Worm (Caenorhabditis elegans) whole organism, young adult: ENCODE measurements around the gene lurp-2.

ENCODE experiments used
- B0035.1 ChIP-seq: sonication (generic microtip); optimal IDR thresholded peaks from 2 replicates; lab custom pipeline; 2016; ENCODE audit warnings: missing genetic modification characterization, mild to moderate bottlenecking, missing compliant biosample characterization, missing genotype, missing genetic modification reagents
- C17E4.6 ChIP-seq: fragments of 200-800 bp; sonication (Bioruptor generic); IDR thresholded peaks from 2 replicates; pipeline ENCODE4 v1.3.6; 2022; ENCODE audit warnings: missing genetic modification reagents, missing genetic modification characterization, missing compliant biosample characterization
- F22D6.2 ChIP-seq: sonication (generic microtip); optimal IDR thresholded peaks from 2 replicates; lab custom pipeline; 2016; ENCODE audit warnings: mild to moderate bottlenecking, missing genetic modification characterization, missing compliant biosample characterization
- F37B4.10 ChIP-seq: fragments of 200-800 bp; sonication (Bioruptor generic); IDR thresholded peaks from 2 replicates; pipeline ENCODE4 v1.3.6; 2022; ENCODE audit warnings: missing genetic modification characterization, missing compliant biosample characterization
- F39B2.1 ChIP-seq: fragments of 200-800 bp; sonication (Bioruptor generic); IDR thresholded peaks from 2 replicates; pipeline ENCODE4 v1.3.6; 2022; ENCODE audit warnings: missing genetic modification reagents, missing genetic modification characterization, missing compliant biosample characterization
- F52B5.7 ChIP-seq: sonication (generic microtip); optimal IDR thresholded peaks from 2 replicates; lab custom pipeline; 2016; ENCODE audit warnings: mild to moderate bottlenecking, missing genetic modification characterization, missing compliant biosample characterization
- Y53F4B.3 ChIP-seq: fragments of 200-800 bp; sonication (Bioruptor generic); IDR thresholded peaks from 2 replicates; pipeline ENCODE4 v1.3.6; 2022; ENCODE audit warnings: missing genetic modification reagents, missing genetic modification characterization, missing compliant biosample characterization
- Y95B8A.8 ChIP-seq: fragments of 200-800 bp; sonication (Bioruptor generic); IDR thresholded peaks from 2 replicates; pipeline ENCODE4 v1.3.6; 2022; ENCODE audit warnings: missing genetic modification reagents, missing genetic modification characterization, missing compliant biosample characterization
- ZK185.1 ChIP-seq: sonication (generic microtip); optimal IDR thresholded peaks from 2 replicates; lab custom pipeline; 2016; ENCODE audit warnings: mild to moderate bottlenecking, missing genetic modification characterization, missing compliant biosample characterization; ENCODE audit not compliant: poor library complexity, severe bottlenecking
- akir-1 ChIP-seq: fragments of 200-800 bp; sonication (Bioruptor generic); optimal IDR thresholded peaks from 2 replicates; lab custom pipeline; 2018; ENCODE audit warnings: mild to moderate bottlenecking, missing genetic modification characterization, moderate library complexity, missing compliant biosample characterization
- atf-7 ChIP-seq: sonication (generic microtip); optimal IDR thresholded peaks from 2 replicates; lab custom pipeline; 2017; ENCODE audit warnings: mild to moderate bottlenecking, missing genetic modification characterization, missing compliant biosample characterization
- attf-3 ChIP-seq: fragments of 200-800 bp; sonication (Bioruptor generic); conservative IDR thresholded peaks from 2 replicates; pipeline ENCODE4 v1.3.6; 2022; ENCODE audit warnings: missing genetic modification reagents, missing genetic modification characterization, missing compliant biosample characterization
- attf-5 ChIP-seq: fragments of 200-800 bp; sonication (Bioruptor generic); optimal IDR thresholded peaks from 2 replicates; lab custom pipeline; 2018; ENCODE audit warnings: mild to moderate bottlenecking, missing genetic modification characterization, missing compliant biosample characterization
- attf-6 ChIP-seq: fragments of 200-800 bp; sonication (Bioruptor generic); IDR thresholded peaks from 2 replicates; pipeline ENCODE4 v1.3.6; 2022; ENCODE audit warnings: missing genetic modification reagents, missing genetic modification characterization, missing compliant biosample characterization
- bed-1 ChIP-seq: fragments of 200-800 bp; sonication (Bioruptor generic); IDR thresholded peaks from 2 replicates; pipeline ENCODE4 v1.3.6; 2022; ENCODE audit warnings: missing genetic modification reagents, missing genetic modification characterization, missing compliant biosample characterization
- cebp-1 ChIP-seq, 2 experiments: fragments of 200-800 bp in 1 of 2; sonication (Bioruptor generic) in 1 of 2; sonication (generic microtip) in 1 of 2; IDR thresholded peaks in 1 of 2; optimal IDR thresholded peaks in 1 of 2; 2 replicates each; pipeline versions ENCODE4 v1.3.6 to Lab custom; 2017 to 2022; ENCODE audit warnings: missing compliant biosample characterization in 2 of 2, missing genetic modification characterization in 2 of 2, mild to moderate bottlenecking in 1 of 2, missing genetic modification reagents in 1 of 2, moderate library complexity in 1 of 2
- ceh-27 ChIP-seq: fragments of 200-800 bp; sonication (Bioruptor generic); optimal IDR thresholded peaks from 2 replicates; lab custom pipeline; 2018; ENCODE audit warnings: mild to moderate bottlenecking, missing genetic modification characterization, moderate library complexity, missing compliant biosample characterization
- ceh-91 ChIP-seq: fragments of 200-800 bp; sonication (Bioruptor generic); IDR thresholded peaks from 2 replicates; pipeline ENCODE4 v1.3.6; 2022; ENCODE audit warnings: missing genetic modification reagents, missing genetic modification characterization, missing compliant biosample characterization
- dox-1 ChIP-seq: fragments of 200-800 bp; sonication (Bioruptor generic); IDR thresholded peaks from 2 replicates; pipeline ENCODE4 v1.3.6; 2022; ENCODE audit warnings: missing genetic modification reagents, missing genetic modification characterization, missing compliant biosample characterization
- egl-18 ChIP-seq: fragments of 200-800 bp; sonication (Bioruptor generic); IDR thresholded peaks from 2 replicates; pipeline ENCODE4 v1.3.6; 2022; ENCODE audit warnings: missing genetic modification reagents, missing genetic modification characterization, missing compliant biosample characterization
- egl-44 ChIP-seq: fragments of 200-800 bp; sonication (Bioruptor generic); IDR thresholded peaks from 2 replicates; pipeline ENCODE4 v1.3.6; 2022; ENCODE audit warnings: missing genetic modification reagents, missing genetic modification characterization, missing compliant biosample characterization
- him-1 ChIP-seq: sonication (generic microtip); optimal IDR thresholded peaks from 2 replicates; lab custom pipeline; 2016; ENCODE audit warnings: missing genotype, missing genetic modification reagents, missing genetic modification characterization, missing compliant biosample characterization
- hmg-1.2 ChIP-seq: fragments of 200-800 bp; sonication (Bioruptor generic); IDR thresholded peaks from 2 replicates; pipeline ENCODE4 v1.3.6; 2022; ENCODE audit warnings: missing genetic modification reagents, missing genetic modification characterization, missing compliant biosample characterization
- let-607 ChIP-seq, 2 experiments: fragments of 200-800 bp in 1 of 2; sonication (Bioruptor generic) in 1 of 2; sonication (generic microtip) in 1 of 2; optimal IDR thresholded peaks; 2 replicates each; lab custom pipeline; 2016 to 2018; ENCODE audit warnings: mild to moderate bottlenecking in 2 of 2, missing compliant biosample characterization in 2 of 2, missing genetic modification characterization in 2 of 2, moderate library complexity in 2 of 2, missing genotype in 1 of 2
- lin-26 ChIP-seq: fragments of 200-800 bp; sonication (Bioruptor generic); IDR thresholded peaks from 2 replicates; pipeline ENCODE4 v1.3.6; 2022; ENCODE audit warnings: missing genetic modification reagents, missing genetic modification characterization, missing compliant biosample characterization
- lin-35 ChIP-seq, 3 experiments: fragments of 150-350 bp in 2 of 3; sonication (generic microtip) in 1 of 3; optimal IDR thresholded peaks; 2 replicates each; lab custom pipeline; 2014 to 2018; ENCODE audit warnings: missing biosample characterization in 3 of 3, missing genetic modification characterization in 3 of 3, missing genetic modification reagents in 3 of 3
- lsl-1 ChIP-seq: fragments of 200-800 bp; sonication (Bioruptor generic); optimal IDR thresholded peaks from 2 replicates; lab custom pipeline; 2018; ENCODE audit warnings: mild to moderate bottlenecking, missing genetic modification characterization, moderate library complexity, missing compliant biosample characterization
- madf-10 ChIP-seq: sonication (generic microtip); optimal IDR thresholded peaks from 2 replicates; lab custom pipeline; 2016; ENCODE audit warnings: mild to moderate bottlenecking, missing genetic modification characterization, missing compliant biosample characterization
- mcd-1 ChIP-seq: fragments of 200-800 bp; sonication (Bioruptor generic); IDR thresholded peaks from 2 replicates; pipeline ENCODE4 v1.3.6; 2022; ENCODE audit warnings: missing genetic modification reagents, missing genetic modification characterization, missing compliant biosample characterization
- mes-4 ChIP-seq: sonication (generic microtip); optimal IDR thresholded peaks from 2 replicates; lab custom pipeline; 2016; ENCODE audit warnings: missing genotype, missing genetic modification characterization, missing compliant biosample characterization
- nfya-2 ChIP-seq: fragments of 200-800 bp; sonication (Bioruptor generic); IDR thresholded peaks from 2 replicates; pipeline ENCODE4 v1.3.6; 2022; ENCODE audit warnings: missing genetic modification reagents, missing genetic modification characterization, missing compliant biosample characterization
- nfyb-1 ChIP-seq: fragments of 200-800 bp; sonication (Bioruptor generic); IDR thresholded peaks from 2 replicates; pipeline ENCODE4 v1.3.6; 2022; ENCODE audit warnings: missing genetic modification reagents, missing genetic modification characterization, missing compliant biosample characterization
- nhr-27 ChIP-seq: fragments of 200-800 bp; sonication (Bioruptor generic); optimal IDR thresholded peaks from 2 replicates; lab custom pipeline; 2018; ENCODE audit warnings: mild to moderate bottlenecking, missing genetic modification characterization, moderate library complexity, missing compliant biosample characterization
- nhr-80 ChIP-seq: sonication (generic microtip); optimal IDR thresholded peaks from 2 replicates; lab custom pipeline; 2016; ENCODE audit warnings: missing genetic modification characterization, missing compliant biosample characterization
- nhr-90 ChIP-seq: sonication (generic microtip); optimal IDR thresholded peaks from 2 replicates; lab custom pipeline; 2016; ENCODE audit warnings: missing genotype, mild to moderate bottlenecking, missing genetic modification characterization, missing compliant biosample characterization
- pha-4 ChIP-seq: fragments of 150-350 bp; sonication (generic microtip); optimal IDR thresholded peaks from 2 replicates; lab custom pipeline; 2014; ENCODE audit warnings: missing biosample characterization, missing genetic modification reagents, missing genetic modification characterization
- rcor-1 ChIP-seq: fragments of 200-800 bp; sonication (Bioruptor generic); IDR thresholded peaks from 2 replicates; pipeline ENCODE4 v1.3.6; 2022; ENCODE audit warnings: missing genetic modification reagents, missing genetic modification characterization, missing compliant biosample characterization
- sdz-38 ChIP-seq: sonication (generic microtip); optimal IDR thresholded peaks from 2 replicates; lab custom pipeline; 2016; ENCODE audit warnings: missing genotype, missing genetic modification characterization, missing compliant biosample characterization
- snpc-4 ChIP-seq, 5 experiments: fragments of 150-350 bp in 1 of 5; sonication (generic microtip) in 4 of 5; optimal IDR thresholded peaks; 2 replicates each; lab custom pipeline; 2014 to 2018; ENCODE audit warnings: missing genetic modification characterization in 5 of 5, missing biosample characterization in 3 of 5, antibody characterized with exemption in 2 of 5, mild to moderate bottlenecking in 2 of 5, missing compliant biosample characterization in 2 of 5, missing genotype in 2 of 5, moderate library complexity in 2 of 5, missing genetic modification reagents in 1 of 5
- tbx-9 ChIP-seq: sonication (generic microtip); optimal IDR thresholded peaks from 2 replicates; lab custom pipeline; 2016; ENCODE audit warnings: borderline replicate concordance, missing genetic modification characterization, inconsistent platforms, missing compliant biosample characterization
- unc-62 ChIP-seq: fragments of 150-350 bp; optimal IDR thresholded peaks from 2 replicates; lab custom pipeline; 2014; ENCODE audit warnings: missing biosample characterization, missing genetic modification reagents, missing genetic modification characterization
- zim-3 ChIP-seq: sonication (generic microtip); optimal IDR thresholded peaks from 2 replicates; lab custom pipeline; 2017; ENCODE audit warnings: mild to moderate bottlenecking, missing genetic modification characterization, moderate library complexity, missing compliant biosample characterization
- ztf-18 ChIP-seq: sonication (generic microtip); optimal IDR thresholded peaks from 2 replicates; lab custom pipeline; 2016; ENCODE audit warnings: missing genotype, mild to moderate bottlenecking, missing genetic modification characterization, missing compliant biosample characterization
- ztf-28 ChIP-seq: fragments of 200-800 bp; sonication (Bioruptor generic); IDR thresholded peaks from 2 replicates; pipeline ENCODE4 v1.3.6; 2022; ENCODE audit warnings: missing genetic modification reagents, missing genetic modification characterization, missing compliant biosample characterization
- ztf-6 ChIP-seq: fragments of 200-800 bp; sonication (Bioruptor generic); IDR thresholded peaks from 2 replicates; pipeline ENCODE4 v1.3.6; 2022; ENCODE audit warnings: missing genetic modification reagents, missing genetic modification characterization, missing compliant biosample characterization

Gene lurp-2

ce11 chrV:13457858-13458257, 4.4 kb downstream of the lurp-2 start, which contains the start of gene F25H9.2:
Gene F25H9.2, plus strand, starts transcription at chrV:13458083.
- TF ChIP-seq ztf-6, result no peak
- no peak for TF ChIP-seq akir-1 (GFP tag; lab: Kevin White, UChicago)
- no peak for TF ChIP-seq C17E4.6 (GFP tag; lab: Robert Waterston, UW)
- TF ChIP-seq lsl-1 (GFP tag; lab: Kevin White, UChicago), result no peak
- TF ChIP-seq ztf-28 (GFP tag; lab: Robert Waterston, UW), result no peak
- no peak for TF ChIP-seq nfya-2 (GFP tag; lab: Robert Waterston, UW)
- no peak for TF ChIP-seq attf-5 (GFP tag; lab: Kevin White, UChicago)

ce11 chrV:13459323-13459722, 5.9 kb downstream of the lurp-2 start, which contains the start of gene bath-39:
Gene bath-39, plus strand, starts transcription at chrV:13459459.
- TF ChIP-seq egl-18 (GFP tag; lab: Robert Waterston, UW) (no peak), lin-35 (GFP tag; optimal IDR thresholded peaks at IDR 0.05; lab: Kevin White, UChicago) (no peak), bed-1 (GFP tag; lab: Robert Waterston, UW) (no peak), B0035.1 (tag; lab: Kevin White, UChicago) (no peak), F52B5.7 (tag; lab: Kevin White, UChicago) (no peak), tbx-9 (no peak), ztf-18 (no peak), Y95B8A.8 (GFP tag; lab: Robert Waterston, UW) (no peak), sdz-38 (no peak), ceh-27 (no peak), nhr-27 (tag; lab: Kevin White, UChicago) (no peak), nfyb-1 (GFP tag; lab: Robert Waterston, UW) (no peak), madf-10 (tag; lab: Kevin White, UChicago) (no peak), mcd-1 (no peak), mes-4 (tag; lab: Kevin White, UChicago) (no peak), lin-26 (GFP tag; lab: Robert Waterston, UW) (no peak), Y53F4B.3 (no peak), F37B4.10 (GFP tag; lab: Robert Waterston, UW) (no peak), F22D6.2 (no peak)

ce11 chrV:13462974-13463373, 9.5 kb downstream of the lurp-2 start, which contains the start of gene frm-10:
Gene frm-10, plus strand, starts transcription at chrV:13463207.
- peak; percentile 99 for TF ChIP-seq cebp-1 (GFP tag; IDR thresholded peaks at IDR 0.05; lab: Robert Waterston, UW)
- peak; percentile 100 for TF ChIP-seq cebp-1 (tag; optimal IDR thresholded peaks at IDR 0.05; lab: Kevin White, UChicago)
- peak; percentile 39 for TF ChIP-seq ztf-18
- TF ChIP-seq F39B2.1 (GFP tag; lab: Robert Waterston, UW), result no peak
- peak; percentile 94 for TF ChIP-seq nhr-80 (tag; lab: Kevin White, UChicago)
- TF ChIP-seq madf-10 (tag; lab: Kevin White, UChicago), result peak; percentile 74
- no peak for TF ChIP-seq him-1 (tag; lab: Kevin White, UChicago)
- peak; percentile 93 for TF ChIP-seq hmg-1.2 (GFP tag; lab: Robert Waterston, UW)
- no peak for TF ChIP-seq zim-3 (tag; lab: Kevin White, UChicago)
- TF ChIP-seq nhr-90 (tag; lab: Kevin White, UChicago), result peak; percentile 45
- TF ChIP-seq atf-7, result peak; percentile 84
- peak; percentile 54 for TF ChIP-seq unc-62 (GFP tag; lab: Kevin White, UChicago)
- peak; percentile 68; the same call in 1 of the 2 replicates for TF ChIP-seq egl-44 (GFP tag; lab: Robert Waterston, UW)
- no peak for TF ChIP-seq ceh-91 (GFP tag; lab: Robert Waterston, UW)
- TF ChIP-seq snpc-4 (GFP tag; optimal IDR thresholded peaks at IDR 0.05; lab: Kevin White, UChicago), result no peak
- TF ChIP-seq snpc-4 (tag; optimal IDR thresholded peaks at IDR 0.05; lab: Kevin White, UChicago), result peak in 2 of 4 experiments; percentile 45 to 59
- TF ChIP-seq rcor-1 (GFP tag; lab: Robert Waterston, UW), result 0 out of 2 replicates have a peak, but pooled peaks have one; percentile 36
- peak; percentile 40 to 79 for TF ChIP-seq let-607 (tag; optimal IDR thresholded peaks at IDR 0.05; lab: Kevin White, UChicago)
- TF ChIP-seq pha-4, result peak; percentile 34
- TF ChIP-seq dox-1 (GFP tag; lab: Robert Waterston, UW), result peak; percentile 84; the same call in 1 of the 2 replicates
- peak; percentile 54 for TF ChIP-seq ZK185.1
- TF ChIP-seq attf-3 (GFP tag; lab: Robert Waterston, UW), result 0 out of 2 replicates have a peak, but pooled peaks have one; percentile 34
- peak; percentile 93 for TF ChIP-seq attf-5 (GFP tag; lab: Kevin White, UChicago)
- no peak for TF ChIP-seq attf-6 (GFP tag; lab: Robert Waterston, UW)
